6 worm cellular contexts compared by ENCODE assay signal in genomic region chrIV:12909871-12910270, ce11.
TF ChIP-seq lines count a peak whose summit lies in the region.

TSS of gene K08D8.4 (minus strand) at chrIV:12909998.

TF ChIP-seq in whole organism, L1 larva, 84 proteins besides CTCF, POLR2A, EP300 and RAD21:
- peak; percentile 58 for TF ChIP-seq elt-2 (tag; optimal IDR thresholded peaks at IDR 0.05; lab: Kevin White, UChicago)
- TF ChIP-seq ceh-88 (GFP tag; IDR thresholded peaks at IDR 0.05; lab: Robert Waterston, UW), result no peak

TF ChIP-seq in whole organism, L2 larva, 48 proteins besides CTCF, POLR2A, EP300 and RAD21:
- TF ChIP-seq alr-1 (tag; optimal IDR thresholded peaks at IDR 0.05; lab: Kevin White, UChicago), result no peak
- peak; percentile 86 for TF ChIP-seq fos-1 (tag; optimal IDR thresholded peaks at IDR 0.05; lab: Kevin White, UChicago)
- TF ChIP-seq elt-3 (tag; optimal IDR thresholded peaks at IDR 0.05; lab: Kevin White, UChicago), result no peak
- no peak for TF ChIP-seq nhr-12 (tag; optimal IDR thresholded peaks at IDR 0.05; lab: Kevin White, UChicago)

TF ChIP-seq in whole organism, L3 larva, 47 proteins besides CTCF, POLR2A, EP300 and RAD21:
- TF ChIP-seq pqm-1 (tag; optimal IDR thresholded peaks at IDR 0.05; lab: Kevin White, UChicago) (peak; percentile 73), nhr-43 (tag; optimal IDR thresholded peaks at IDR 0.05; lab: Kevin White, UChicago; ENCODE audit: poor library complexity, severe bottlenecking) (no peak), eor-1 (tag; optimal IDR thresholded peaks at IDR 0.05; lab: Kevin White, UChicago) (no peak), elt-2 (tag; optimal IDR thresholded peaks at IDR 0.05; lab: Kevin White, UChicago) (peak; percentile 78), fkh-2 (tag; optimal IDR thresholded peaks at IDR 0.05; lab: Kevin White, UChicago) (no peak)

TF ChIP-seq in whole organism, L4 larva, 104 proteins besides CTCF, POLR2A, EP300 and RAD21 (continues in another document):
- TF ChIP-seq nhr-48 (tag; optimal IDR thresholded peaks at IDR 0.05; lab: Kevin White, UChicago), result no peak
- TF ChIP-seq snpc-4 (tag; optimal IDR thresholded peaks at IDR 0.05; lab: Kevin White, UChicago), result no peak
- TF ChIP-seq ceh-82 (tag; optimal IDR thresholded peaks at IDR 0.05; lab: Kevin White, UChicago), result no peak
- TF ChIP-seq arid-1 (GFP tag; conservative IDR thresholded peaks at IDR 0.05; lab: Robert Waterston, UW), result no peak
- TF ChIP-seq daf-12 (tag; optimal IDR thresholded peaks at IDR 0.05; lab: Kevin White, UChicago), result no peak
- TF ChIP-seq sdz-12 (GFP tag; optimal IDR thresholded peaks at IDR 0.05; lab: Kevin White, UChicago), result no peak
- TF ChIP-seq dmd-9 (GFP tag; IDR thresholded peaks at IDR 0.05; lab: Robert Waterston, UW), result no peak
- no peak for TF ChIP-seq daf-8 (GFP tag; IDR thresholded peaks at IDR 0.05; lab: Robert Waterston, UW)
- TF ChIP-seq mep-1 (tag; optimal IDR thresholded peaks at IDR 0.05; lab: Kevin White, UChicago), result no peak
- TF ChIP-seq unc-62 (GFP tag; optimal IDR thresholded peaks at IDR 0.05 in 1 of 2; lab: Kevin White, UChicago), result no peak
- TF ChIP-seq unc-62 (tag; optimal IDR thresholded peaks at IDR 0.05; lab: Kevin White, UChicago), result no peak
- no peak for TF ChIP-seq fos-1 (tag; optimal IDR thresholded peaks at IDR 0.05; lab: Kevin White, UChicago)
- no peak for TF ChIP-seq zfp-2 (tag; optimal IDR thresholded peaks at IDR 0.05; lab: Kevin White, UChicago)
- TF ChIP-seq ceh-28 (tag; optimal IDR thresholded peaks at IDR 0.05; lab: Kevin White, UChicago), result no peak
- peak; percentile 22 for TF ChIP-seq hlh-11 (tag; optimal IDR thresholded peaks at IDR 0.05; lab: Kevin White, UChicago)
- no peak for TF ChIP-seq egl-27 (tag; optimal IDR thresholded peaks at IDR 0.05; lab: Kevin White, UChicago)
- no peak for TF ChIP-seq duxl-1 (tag; optimal IDR thresholded peaks at IDR 0.05; lab: Kevin White, UChicago; ENCODE audit: poor library complexity)
- TF ChIP-seq pqm-1 (tag; optimal IDR thresholded peaks at IDR 0.05; lab: Kevin White, UChicago), result peak; percentile 70
- no peak for TF ChIP-seq R02D3.7 (tag; optimal IDR thresholded peaks at IDR 0.05; lab: Kevin White, UChicago)
- no peak for TF ChIP-seq daf-16 (GFP tag; optimal IDR thresholded peaks at IDR 0.05; lab: Kevin White, UChicago)
- peak; percentile 16 for TF ChIP-seq daf-16 (tag; optimal IDR thresholded peaks at IDR 0.05; lab: Kevin White, UChicago)
- TF ChIP-seq dmd-6 (GFP tag; IDR thresholded peaks at IDR 0.05; lab: Robert Waterston, UW), result peak; percentile 78
- no peak for TF ChIP-seq unc-130 (GFP tag; optimal IDR thresholded peaks at IDR 0.05; lab: Kevin White, UChicago)
- TF ChIP-seq saeg-2 (GFP tag; IDR thresholded peaks at IDR 0.05; lab: Robert Waterston, UW), result no peak
- no peak for TF ChIP-seq cey-2 (tag; optimal IDR thresholded peaks at IDR 0.05; lab: Kevin White, UChicago; ENCODE audit: borderline replicate concordance, insufficient read depth)
- TF ChIP-seq nhr-11 (tag; optimal IDR thresholded peaks at IDR 0.05; lab: Kevin White, UChicago), result no peak
- peak; percentile 15 for TF ChIP-seq dve-1 (tag; optimal IDR thresholded peaks at IDR 0.05; lab: Kevin White, UChicago; ENCODE audit: insufficient read depth)
- TF ChIP-seq nhr-28 (tag; optimal IDR thresholded peaks at IDR 0.05; lab: Kevin White, UChicago), result peak; percentile 32

TF ChIP-seq in whole organism, late embryonic, 69 proteins besides CTCF, POLR2A, EP300 and RAD21:
- TF ChIP-seq elt-2 (tag; optimal IDR thresholded peaks at IDR 0.05; lab: Kevin White, UChicago) (peak; percentile 15), Y22D7AL.16 (tag; optimal IDR thresholded peaks at IDR 0.05; lab: Kevin White, UChicago) (no peak), ahr-1 (tag; optimal IDR thresholded peaks at IDR 0.05; lab: Kevin White, UChicago) (no peak), ceh-31 (tag; optimal IDR thresholded peaks at IDR 0.05; lab: Kevin White, UChicago) (no peak), tbx-7 (tag; optimal IDR thresholded peaks at IDR 0.05; lab: Kevin White, UChicago) (no peak), fkh-10 (GFP tag; optimal IDR thresholded peaks at IDR 0.05; lab: Kevin White, UChicago) (no peak), zip-5 (tag; optimal IDR thresholded peaks at IDR 0.05; lab: Kevin White, UChicago) (no peak), ceh-6 (GFP tag; optimal IDR thresholded peaks at IDR 0.05; lab: Kevin White, UChicago) (no peak)

TF ChIP-seq in whole organism, young adult, 124 proteins besides CTCF, POLR2A, EP300 and RAD21:
- TF ChIP-seq Y56A3A.18 (GFP tag; IDR thresholded peaks at IDR 0.05; lab: Robert Waterston, UW) (no peak), nhr-80 (tag; optimal IDR thresholded peaks at IDR 0.05; lab: Kevin White, UChicago) (peak; percentile 74)
TF ChIP-seq in whole organism, young adult: peak in this region for 1.
